Worm (Caenorhabditis elegans) whole organism, L4/young adult: ENCODE data around the gene F58E1.13.

Experiments
- W03F9.2 ChIP-seq: fragments of 150-350 bp; optimal IDR thresholded peaks from 2 replicates; lab custom pipeline; 2014; ENCODE audit warnings: missing biosample characterization, missing genetic modification characterization
- dao-5 ChIP-seq: sonication (generic microtip); optimal IDR thresholded peaks from 2 replicates; lab custom pipeline; 2016; ENCODE audit warnings: missing genotype, missing genetic modification characterization, moderate library complexity, missing compliant biosample characterization
- him-1 ChIP-seq: sonication (generic microtip); optimal IDR thresholded peaks from 2 replicates; lab custom pipeline; 2016; ENCODE audit warnings: missing genotype, missing genetic modification reagents, missing genetic modification characterization, missing compliant biosample characterization

- no peak for TF ChIP-seq dao-5 (tag; lab: Kevin White, UChicago)
- TF ChIP-seq W03F9.2: no peak
- no peak for TF ChIP-seq him-1 (tag; lab: Kevin White, UChicago)
Observed at ce11 chrII:1651804-1652203, 43.9 kb downstream of the F58E1.13 start, which contains the start of gene fbxb-16.
